Worm (Caenorhabditis elegans) whole organism, young adult: ENCODE results near the gene C25G6.4.

Source experiments
- C06A6.2 ChIP-seq: fragments of 200-800 bp; sonication (Bioruptor generic); conservative IDR thresholded peaks from 2 replicates; pipeline ENCODE4 v1.3.6; 2022; ENCODE audit warnings: missing genetic modification characterization, missing compliant biosample characterization
- D2030.7 ChIP-seq: fragments of 200-800 bp; sonication (Bioruptor generic); IDR thresholded peaks from 2 replicates; pipeline ENCODE4 v1.3.6; 2022; ENCODE audit warnings: missing genetic modification reagents, missing genetic modification characterization, missing compliant biosample characterization
- Y56A3A.18 ChIP-seq: fragments of 200-800 bp; sonication (Bioruptor generic); IDR thresholded peaks from 2 replicates; pipeline ENCODE4 v1.3.6; 2022; ENCODE audit warnings: missing genetic modification reagents, missing genetic modification characterization, missing compliant biosample characterization
- Y67H2A.10 ChIP-seq: fragments of 200-800 bp; sonication (Bioruptor generic); conservative IDR thresholded peaks from 2 replicates; pipeline ENCODE4 v1.3.6; 2022; ENCODE audit warnings: missing genetic modification reagents, missing genetic modification characterization, missing compliant biosample characterization
- aptf-3 ChIP-seq: fragments of 200-800 bp; sonication (Bioruptor generic); IDR thresholded peaks from 2 replicates; pipeline ENCODE4 v1.3.6; 2022; ENCODE audit warnings: missing genetic modification characterization, missing compliant biosample characterization
- ceh-27 ChIP-seq: fragments of 200-800 bp; sonication (Bioruptor generic); optimal IDR thresholded peaks from 2 replicates; lab custom pipeline; 2018; ENCODE audit warnings: mild to moderate bottlenecking, missing genetic modification characterization, moderate library complexity, missing compliant biosample characterization
- lag-1 ChIP-seq: fragments of 200-800 bp; sonication (Bioruptor generic); IDR thresholded peaks from 2 replicates; pipeline ENCODE4 v1.3.6; 2022; ENCODE audit warnings: missing genetic modification reagents, missing genetic modification characterization, missing compliant biosample characterization
- nhr-179 ChIP-seq: sonication (generic microtip); optimal IDR thresholded peaks from 2 replicates; lab custom pipeline; 2016; ENCODE audit warnings: mild to moderate bottlenecking, missing genetic modification characterization, missing compliant biosample characterization
- rec-8 ChIP-seq, 2 experiments: sonication (generic microtip); optimal IDR thresholded peaks; 2 replicates each; lab custom pipeline; 2016; ENCODE audit warnings: mild to moderate bottlenecking in 2 of 2, missing genetic modification characterization in 2 of 2, missing genetic modification reagents in 2 of 2, missing genotype in 2 of 2, missing biosample characterization in 1 of 2, missing compliant biosample characterization in 1 of 2, moderate library complexity in 1 of 2
- zim-3 ChIP-seq: sonication (generic microtip); optimal IDR thresholded peaks from 2 replicates; lab custom pipeline; 2017; ENCODE audit warnings: mild to moderate bottlenecking, missing genetic modification characterization, moderate library complexity, missing compliant biosample characterization
- ztf-25 ChIP-seq: fragments of 200-800 bp; sonication (Bioruptor generic); IDR thresholded peaks from 2 replicates; pipeline ENCODE4 v1.3.6; 2022; ENCODE audit warnings: missing genetic modification reagents, missing genetic modification characterization, missing compliant biosample characterization

- TF ChIP-seq Y56A3A.18 (no peak), D2030.7 (no peak), rec-8 (tag; optimal IDR thresholded peaks at IDR 0.05; lab: Kevin White, UChicago) (no peak), C06A6.2 (no peak), ztf-25 (GFP tag; lab: Robert Waterston, UW) (no peak), zim-3 (tag; lab: Kevin White, UChicago) (no peak), nhr-179 (tag; lab: Kevin White, UChicago) (no peak), Y67H2A.10 (GFP tag; lab: Robert Waterston, UW) (no peak), lag-1 (GFP tag; lab: Robert Waterston, UW) (no peak), ceh-27 (GFP tag; lab: Kevin White, UChicago) (no peak), aptf-3 (GFP tag; lab: Robert Waterston, UW) (no peak)
These were observed 5.4 kb downstream of the C25G6.4 start for ce11 chrX:1244235-1244634.
